Fruit fly (Drosophila melanogaster) whole organism, embryonic: ENCODE measurements around the gene Gr98b.

ENCODE experiments used
- Abd-B ChIP-seq: fragments of 200-800 bp; sonication (Bioruptor generic); optimal IDR thresholded peaks from 2 replicates; lab custom pipeline; 2018; ENCODE audit warnings: missing biosample characterization, mild to moderate bottlenecking, missing genetic modification characterization, moderate library complexity
- Atf6 ChIP-seq: fragments of 200-800 bp; sonication (Bioruptor generic); IDR thresholded peaks from 2 replicates; pipeline ENCODE4 v1.3.6; 2022; ENCODE audit warnings: missing biosample characterization, missing genetic modification characterization
- Blimp-1 ChIP-seq: fragments of 200-800 bp; sonication (Bioruptor generic); optimal IDR thresholded peaks from 3 replicates; lab custom pipeline; 2018; ENCODE audit warnings: missing biosample characterization, missing genetic modification characterization, mild to moderate bottlenecking, moderate library complexity, missing genetic modification reagents
- CG10267 ChIP-seq: fragments of 200-800 bp; sonication (Bioruptor generic); optimal IDR thresholded peaks from 2 replicates; lab custom pipeline; 2018; ENCODE audit warnings: missing biosample characterization, mild to moderate bottlenecking, missing genetic modification characterization, moderate library complexity
- CG12104 ChIP-seq: fragments of 200-800 bp; sonication (Bioruptor generic); optimal IDR thresholded peaks from 3 replicates; lab custom pipeline; 2016; ENCODE audit warnings: missing biosample characterization, missing genetic modification characterization
- CG12769 ChIP-seq: fragments of 200-800 bp; sonication (Bioruptor generic); optimal IDR thresholded peaks from 2 replicates; lab custom pipeline; 2019; ENCODE audit warnings: missing biosample characterization, mild to moderate bottlenecking, missing genetic modification characterization, moderate library complexity
- CG17912 ChIP-seq: fragments of 200-800 bp; sonication (Bioruptor generic); optimal IDR thresholded peaks from 2 replicates; lab custom pipeline; 2018; ENCODE audit warnings: missing biosample characterization, mild to moderate bottlenecking, missing genetic modification characterization
- CG18599 ChIP-seq: fragments of 200-800 bp; sonication (Bioruptor generic); optimal IDR thresholded peaks from 3 replicates; lab custom pipeline; 2017; ENCODE audit warnings: missing biosample characterization, missing genetic modification characterization, mild to moderate bottlenecking, moderate library complexity, missing genetic modification reagents
- CG2129 ChIP-seq: fragments of 200-800 bp; sonication (Bioruptor generic); IDR thresholded peaks from 2 replicates; pipeline ENCODE4 v1.3.6; 2022; ENCODE audit warnings: missing biosample characterization, missing genetic modification characterization; ENCODE audit not compliant: partially characterized antibody
- CG3163 ChIP-seq: fragments of 200-800 bp; sonication (Bioruptor generic); optimal IDR thresholded peaks from 3 replicates; lab custom pipeline; 2016; ENCODE audit warnings: missing biosample characterization, missing genetic modification characterization
- CG3995 ChIP-seq: fragments of 200-800 bp; sonication (Bioruptor generic); optimal IDR thresholded peaks from 3 replicates; lab custom pipeline; 2016; ENCODE audit warnings: missing biosample characterization, missing genetic modification characterization
- CG4328 ChIP-seq: fragments of 200-800 bp; sonication (Bioruptor generic); optimal IDR thresholded peaks from 3 replicates; lab custom pipeline; 2017; ENCODE audit warnings: missing biosample characterization, missing genetic modification reagents, missing genetic modification characterization
- CG4424 ChIP-seq: fragments of 200-800 bp; sonication (Bioruptor generic); optimal IDR thresholded peaks from 3 replicates; lab custom pipeline; 2016; ENCODE audit warnings: missing biosample characterization, missing genetic modification characterization
- CG6765 ChIP-seq: fragments of 200-800 bp; sonication (Bioruptor generic); optimal IDR thresholded peaks from 3 replicates; lab custom pipeline; 2017; ENCODE audit warnings: missing biosample characterization, mild to moderate bottlenecking, missing genetic modification characterization
- CG6854 ChIP-seq: fragments of 200-800 bp; sonication (Bioruptor generic); optimal IDR thresholded peaks from 3 replicates; lab custom pipeline; 2017; ENCODE audit warnings: missing biosample characterization, mild to moderate bottlenecking, missing genetic modification characterization
- CG7357 ChIP-seq: fragments of 200-800 bp; sonication (Bioruptor generic); IDR thresholded peaks from 3 replicates; pipeline ENCODE4 v1.3.6; 2022; ENCODE audit warnings: missing biosample characterization, missing genetic modification characterization
- CG7745 ChIP-seq: fragments of 200-800 bp; sonication (Bioruptor generic); optimal IDR thresholded peaks from 2 replicates; lab custom pipeline; 2018; ENCODE audit warnings: missing biosample characterization, mild to moderate bottlenecking, missing genetic modification characterization, moderate library complexity
- CG7786 ChIP-seq: fragments of 200-800 bp; sonication (Bioruptor generic); optimal IDR thresholded peaks from 2 replicates; lab custom pipeline; 2016; ENCODE audit warnings: missing biosample characterization, missing genetic modification characterization
- CG9817 ChIP-seq: fragments of 200-800 bp; sonication (Bioruptor generic); optimal IDR thresholded peaks from 2 replicates; lab custom pipeline; 2018; ENCODE audit warnings: missing biosample characterization, mild to moderate bottlenecking, missing genetic modification characterization, moderate library complexity
- CTCF ChIP-seq: fragments of 200-800 bp; sonication (Bioruptor generic); optimal IDR thresholded peaks from 2 replicates; lab custom pipeline; 2017; ENCODE audit warnings: missing biosample characterization, mild to moderate bottlenecking, missing genetic modification characterization, moderate library complexity
- Dfd ChIP-seq, 2 experiments: fragments of >200 bp; optimal IDR thresholded peaks; 2 replicates each; lab custom pipeline; 2017; ENCODE audit warnings: missing biosample characterization in 2 of 2, missing genetic modification characterization in 2 of 2
- Dip3 ChIP-seq: fragments of 200-800 bp; sonication (Bioruptor generic); optimal IDR thresholded peaks from 3 replicates; lab custom pipeline; 2016; ENCODE audit warnings: missing biosample characterization, missing genetic modification characterization
- Dref ChIP-seq: fragments of 200-800 bp; sonication (Bioruptor generic); IDR thresholded peaks from 2 replicates; pipeline ENCODE4 v1.3.6; 2022; ENCODE audit warnings: missing biosample characterization, missing genetic modification characterization
- HLH3B ChIP-seq: fragments of 200-800 bp; sonication (Bioruptor generic); IDR thresholded peaks from 2 replicates; pipeline ENCODE4 v1.3.6; 2022; ENCODE audit warnings: missing biosample characterization, missing genetic modification characterization
- Jarid2 ChIP-seq: fragments of 200-800 bp; sonication (Bioruptor generic); optimal IDR thresholded peaks from 3 replicates; lab custom pipeline; 2017; ENCODE audit warnings: mild to moderate bottlenecking, missing biosample characterization, missing genetic modification reagents, missing genetic modification characterization
- Lpt ChIP-seq: fragments of >200 bp; optimal IDR thresholded peaks from 2 replicates; lab custom pipeline; 2018; ENCODE audit warnings: missing biosample characterization, missing genetic modification characterization
- Neu2 ChIP-seq: fragments of 200-800 bp; sonication (Bioruptor generic); optimal IDR thresholded peaks from 3 replicates; lab custom pipeline; 2016; ENCODE audit warnings: missing biosample characterization, missing genetic modification characterization, borderline replicate concordance
- Nf-YC ChIP-seq: fragments of 200-800 bp; optimal IDR thresholded peaks from 3 replicates; lab custom pipeline; 2019; ENCODE audit warnings: missing biosample characterization, mild to moderate bottlenecking, missing genetic modification characterization, moderate library complexity
- Optix ChIP-seq: fragments of 200-800 bp; sonication (Bioruptor generic); IDR thresholded peaks from 3 replicates; pipeline ENCODE4 v1.3.6; 2022; ENCODE audit warnings: missing biosample characterization, missing genetic modification characterization
- Ravus ChIP-seq: fragments of 200-800 bp; sonication (Bioruptor generic); IDR thresholded peaks from 2 replicates; pipeline ENCODE4 v1.3.6; 2022; ENCODE audit warnings: missing biosample characterization, missing genetic modification characterization
- Rfx ChIP-seq: fragments of 200-800 bp; sonication (Bioruptor generic); IDR thresholded peaks from 2 replicates; pipeline ENCODE4 v1.3.6; 2022; ENCODE audit warnings: missing biosample characterization, missing genetic modification characterization
- Sin3A ChIP-seq: fragments of >200 bp; optimal IDR thresholded peaks from 2 replicates; lab custom pipeline; 2018
- abd-A ChIP-seq: fragments of 200-800 bp; sonication (Bioruptor generic); optimal IDR thresholded peaks from 3 replicates; lab custom pipeline; 2019; ENCODE audit warnings: missing biosample characterization, mild to moderate bottlenecking, missing genetic modification characterization, moderate library complexity
- bcd ChIP-seq: fragments of 200-800 bp; sonication (Bioruptor generic); optimal IDR thresholded peaks from 2 replicates; lab custom pipeline; 2017; ENCODE audit warnings: missing biosample characterization, mild to moderate bottlenecking, missing genetic modification characterization
- bigmax ChIP-seq: fragments of 200-800 bp; sonication (Bioruptor generic); optimal IDR thresholded peaks from 2 replicates; lab custom pipeline; 2018; ENCODE audit warnings: missing biosample characterization, mild to moderate bottlenecking, missing genetic modification characterization
- br ChIP-seq: fragments of >200 bp; optimal IDR thresholded peaks from 2 replicates; lab custom pipeline; 2017
- ci ChIP-seq: fragments of 200-800 bp; sonication (Bioruptor generic); IDR thresholded peaks from 3 replicates; pipeline ENCODE4 v1.3.6; 2022; ENCODE audit warnings: missing biosample characterization, missing genetic modification characterization
- crp ChIP-seq, 2 experiments: fragments of 200-800 bp; sonication (Bioruptor generic); optimal IDR thresholded peaks; 2 replicates in 1 of 2; 3 replicates in 1 of 2; lab custom pipeline; 2017; ENCODE audit warnings: missing biosample characterization in 2 of 2, missing genetic modification characterization in 2 of 2, mild to moderate bottlenecking in 1 of 2, moderate library complexity in 1 of 2
- danr ChIP-seq: fragments of 200-800 bp; sonication (Bioruptor generic); IDR thresholded peaks from 2 replicates; pipeline ENCODE4 v1.3.6; 2022; ENCODE audit warnings: missing biosample characterization, missing genetic modification characterization
- dysf ChIP-seq: fragments of 200-800 bp; sonication (Bioruptor generic); IDR thresholded peaks from 3 replicates; pipeline ENCODE4 v1.3.6; 2022; ENCODE audit warnings: missing biosample characterization, missing genetic modification characterization
- ewg ChIP-seq: fragments of 200-800 bp; sonication (Bioruptor generic); optimal IDR thresholded peaks from 3 replicates; lab custom pipeline; 2017; ENCODE audit warnings: mild to moderate bottlenecking, missing biosample characterization, missing genetic modification reagents, missing genetic modification characterization
- eyg ChIP-seq: fragments of 200-800 bp; sonication (Bioruptor generic); optimal IDR thresholded peaks from 3 replicates; lab custom pipeline; 2016; ENCODE audit warnings: missing biosample characterization, missing genetic modification characterization
- gfzf ChIP-seq: fragments of 200-800 bp; sonication (Bioruptor generic); optimal IDR thresholded peaks from 2 replicates; lab custom pipeline; 2016; ENCODE audit warnings: missing biosample characterization, mild to moderate bottlenecking, missing genetic modification characterization, moderate library complexity
- mld ChIP-seq: fragments of 200-800 bp; sonication (Bioruptor generic); IDR thresholded peaks from 3 replicates; pipeline ENCODE4 v1.3.6; 2022; ENCODE audit warnings: missing biosample characterization, missing genetic modification characterization; ENCODE audit not compliant: partially characterized antibody
- nerfin-1 ChIP-seq: fragments of 200-800 bp; sonication (Bioruptor generic); optimal IDR thresholded peaks from 3 replicates; lab custom pipeline; 2019; ENCODE audit warnings: missing biosample characterization, mild to moderate bottlenecking, missing genetic modification characterization, moderate library complexity
- rib ChIP-seq: fragments of 200-800 bp; sonication (Bioruptor generic); IDR thresholded peaks from 2 replicates; pipeline ENCODE4 v1.3.6; 2022; ENCODE audit warnings: missing biosample characterization, missing genetic modification characterization
- ssp ChIP-seq: fragments of 200-800 bp; sonication (Bioruptor generic); IDR thresholded peaks from 2 replicates; pipeline ENCODE4 v1.3.6; 2022; ENCODE audit warnings: missing biosample characterization, missing genetic modification characterization
- tll ChIP-seq, 2 experiments: fragments of 200-800 bp in 1 of 2; fragments of >200 bp in 1 of 2; sonication (Bioruptor generic) in 1 of 2; optimal IDR thresholded peaks; 2 replicates each; lab custom pipeline; 2017 to 2019; ENCODE audit warnings: missing biosample characterization in 2 of 2, missing genetic modification characterization in 2 of 2, mild to moderate bottlenecking in 1 of 2, moderate library complexity in 1 of 2
- tna ChIP-seq: fragments of 200-800 bp; sonication (Bioruptor generic); IDR thresholded peaks from 2 replicates; pipeline ENCODE4 v1.3.6; 2022; ENCODE audit warnings: missing biosample characterization, missing genetic modification characterization; ENCODE audit not compliant: partially characterized antibody
- toy ChIP-seq: fragments of 200-800 bp; sonication (Bioruptor generic); IDR thresholded peaks from 2 replicates; pipeline ENCODE4 v1.3.6; 2022; ENCODE audit warnings: missing biosample characterization, missing genetic modification characterization
- vfl ChIP-seq: fragments of 200-800 bp; sonication (Bioruptor generic); optimal IDR thresholded peaks from 2 replicates; lab custom pipeline; 2016; ENCODE audit warnings: missing biosample characterization, missing genetic modification characterization

The Gr98b gene

DNA sequence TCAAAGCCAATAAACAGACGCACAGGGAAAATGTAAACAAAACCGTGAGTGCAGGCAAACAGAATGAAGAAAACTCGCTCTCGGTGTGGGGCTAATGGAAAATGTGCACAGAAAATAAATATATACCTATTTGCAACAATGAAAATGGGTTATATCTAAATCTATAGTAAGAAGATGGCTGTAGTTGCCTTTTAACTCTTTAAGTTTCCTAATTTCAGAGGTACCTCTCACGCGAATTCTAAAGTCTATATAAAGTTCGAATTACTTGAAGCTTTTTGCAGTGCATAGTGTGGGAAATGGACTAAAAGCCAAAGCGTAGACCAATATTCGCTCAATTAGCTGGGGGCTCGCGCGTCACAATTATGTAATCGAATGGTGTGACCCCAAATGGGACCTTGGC lies 12.7 kb downstream of the Gr98b start (continued):
- TF ChIP-seq CG17912 (GFP tag; lab: Kevin White, UChicago), result no peak
- TF ChIP-seq Dref (GFP tag; lab: Robert Waterston, UW), result no peak
- peak; percentile 74 for TF ChIP-seq CG10267 (tag; lab: Kevin White, UChicago)
- TF ChIP-seq Dfd (GFP tag; optimal IDR thresholded peaks at IDR 0.05; lab: Kevin White, UChicago), result no peak
- TF ChIP-seq eyg (GFP tag; lab: Kevin White, UChicago), result peak; percentile 51
- no peak for TF ChIP-seq Lpt
- TF ChIP-seq nerfin-1 (tag; lab: Kevin White, UChicago), result peak; percentile 78
- peak; percentile 34 for TF ChIP-seq Dip3
- TF ChIP-seq Jarid2 (GFP tag; lab: Kevin White, UChicago), result peak; percentile 43
- peak in 1 of 2 experiments; percentile 17 for TF ChIP-seq crp (GFP tag; optimal IDR thresholded peaks at IDR 0.05; lab: Kevin White, UChicago)
- no peak for TF ChIP-seq CG2129 (GFP tag; lab: Robert Waterston, UW)
- 0 out of 2 replicates have a peak, but pooled peaks have one; percentile 53 for TF ChIP-seq danr
- no peak for TF ChIP-seq br (lab: Kevin White, UChicago)
- TF ChIP-seq Optix (GFP tag; lab: Robert Waterston, UW), result peak; percentile 79; the same call in 2 of the 3 replicates
- peak; percentile 83 for TF ChIP-seq HLH3B (GFP tag; lab: Robert Waterston, UW)
- TF ChIP-seq gfzf (GFP tag; lab: Kevin White, UChicago), result no peak
- no peak for TF ChIP-seq Neu2 (GFP tag; lab: Kevin White, UChicago)
- TF ChIP-seq dysf (GFP tag; lab: Robert Waterston, UW), result peak; percentile 90
- TF ChIP-seq abd-A (tag; lab: Kevin White, UChicago), result no peak
- TF ChIP-seq mld (GFP tag; lab: Robert Waterston, UW), result no peak
- peak; percentile 73 for TF ChIP-seq Abd-B (GFP tag; lab: Kevin White, UChicago)
- TF ChIP-seq Ravus (GFP tag; lab: Robert Waterston, UW), result peak; percentile 11; the same call in 1 of the 2 replicates
- peak; percentile 87 for TF ChIP-seq CG4424 (GFP tag; lab: Kevin White, UChicago)
- peak; percentile 29 for TF ChIP-seq CG7745 (tag; lab: Kevin White, UChicago)
- peak; percentile 69 for TF ChIP-seq CG7786 (GFP tag; lab: Kevin White, UChicago)
- TF ChIP-seq ewg (GFP tag; lab: Kevin White, UChicago), result peak; percentile 70
- TF ChIP-seq CG18599 (GFP tag; lab: Kevin White, UChicago), result peak; percentile 78
- TF ChIP-seq CG6854 (GFP tag; lab: Kevin White, UChicago), result peak; percentile 34
- peak; percentile 8 for TF ChIP-seq CTCF
- TF ChIP-seq CG12769 (tag; lab: Kevin White, UChicago), result peak; percentile 74
- peak; percentile 43 for TF ChIP-seq bcd (GFP tag; lab: Kevin White, UChicago)
- TF ChIP-seq Nf-YC (tag; lab: Kevin White, UChicago), result no peak
- TF ChIP-seq CG6765 (GFP tag; lab: Kevin White, UChicago), result peak; percentile 59
- peak; percentile 39 for TF ChIP-seq CG3163 (GFP tag; lab: Kevin White, UChicago)
- TF ChIP-seq Sin3A (lab: Kevin White, UChicago), result no peak
- TF ChIP-seq tll (GFP tag; optimal IDR thresholded peaks at IDR 0.05; lab: Kevin White, UChicago), result no peak
- TF ChIP-seq vfl (GFP tag; lab: Kevin White, UChicago), result no peak
- TF ChIP-seq toy (GFP tag; lab: Robert Waterston, UW), result 0 out of 2 replicates have a peak, but pooled peaks have one; percentile 56
- no peak for TF ChIP-seq bigmax (GFP tag; lab: Kevin White, UChicago)
- TF ChIP-seq ci, result peak; percentile 91
- TF ChIP-seq ssp (GFP tag; lab: Robert Waterston, UW), result peak; percentile 57; the same call in 1 of the 2 replicates
- TF ChIP-seq CG12104 (GFP tag; lab: Kevin White, UChicago), result peak; percentile 61
- no peak for TF ChIP-seq tna (GFP tag; lab: Robert Waterston, UW)
- peak; percentile 87 for TF ChIP-seq Blimp-1 (GFP tag; lab: Kevin White, UChicago)
- TF ChIP-seq Rfx (GFP tag; lab: Robert Waterston, UW), result peak; percentile 77
- TF ChIP-seq rib (GFP tag; lab: Robert Waterston, UW), result peak; percentile 51; the same call in 1 of the 2 replicates
- no peak for TF ChIP-seq CG3995 (GFP tag; lab: Kevin White, UChicago)
- TF ChIP-seq CG7357 (GFP tag; lab: Robert Waterston, UW), result peak; percentile 68; the same call in 2 of the 3 replicates
- TF ChIP-seq Atf6 (GFP tag; lab: Robert Waterston, UW), result peak; percentile 77
- TF ChIP-seq CG9817, result peak; percentile 72
- TF ChIP-seq CG4328 (GFP tag; lab: Kevin White, UChicago), result peak; percentile 31
